Worm (Caenorhabditis elegans): ENCODE results near the gene Y73F8A.32.
A peak's percentile ranks its signal among the peaks of the same experiment; 100 is the strongest.

ce11 chrIV:15472387-15472859 lies 48.8 kb downstream of the Y73F8A.32 start, which contains the start of gene Y73F8A.27:
- TF ChIP-seq duxl-1 (tag; optimal IDR thresholded peaks at IDR 0.05; ENCODE audit: poor library complexity) (peak; percentile 85), nhr-237 (tag; optimal IDR thresholded peaks at IDR 0.05) (peak; percentile 23), unc-130 (GFP tag; optimal IDR thresholded peaks at IDR 0.05) (peak; percentile 68), ama-1 (optimal IDR thresholded peaks at IDR 0.05) (peak; percentile 47), T20F7.1 (GFP tag; optimal IDR thresholded peaks at IDR 0.05) (peak; percentile 87), nhr-25 (tag; optimal IDR thresholded peaks at IDR 0.05; ENCODE audit: borderline replicate concordance, insufficient read depth) (no peak)
